Worm (Caenorhabditis elegans) whole organism, late embryonic: ENCODE measurements around the gene F42G8.8.

Experiments
- C08G9.2 ChIP-seq: sonication (generic microtip); optimal IDR thresholded peaks from 2 replicates; lab custom pipeline; 2016; ENCODE audit warnings: mild to moderate bottlenecking, missing genetic modification characterization, moderate library complexity, missing compliant biosample characterization
- C38D4.7 ChIP-seq: fragments of 200-800 bp; sonication (Bioruptor generic); optimal IDR thresholded peaks from 2 replicates; lab custom pipeline; 2018; ENCODE audit warnings: mild to moderate bottlenecking, missing genetic modification characterization, moderate library complexity, missing compliant biosample characterization
- F13H6.1 ChIP-seq: sonication (generic microtip); optimal IDR thresholded peaks from 2 replicates; lab custom pipeline; 2016; ENCODE audit warnings: missing genetic modification characterization, missing compliant biosample characterization
- K02D7.2 ChIP-seq: sonication (generic microtip); optimal IDR thresholded peaks from 2 replicates; lab custom pipeline; 2017; ENCODE audit warnings: mild to moderate bottlenecking, missing genetic modification characterization, missing compliant biosample characterization
- K09A11.1 ChIP-seq: sonication (generic microtip); optimal IDR thresholded peaks from 2 replicates; lab custom pipeline; 2017; ENCODE audit warnings: antibody characterized with exemption, mild to moderate bottlenecking, missing genetic modification characterization, missing compliant biosample characterization; ENCODE audit not compliant: insufficient read depth
- Y22D7AL.16 ChIP-seq: sonication (generic microtip); optimal IDR thresholded peaks from 2 replicates; lab custom pipeline; 2016; ENCODE audit warnings: missing genetic modification characterization, missing compliant biosample characterization
- ahr-1 ChIP-seq: sonication (generic microtip); optimal IDR thresholded peaks from 2 replicates; lab custom pipeline; 2016; ENCODE audit warnings: missing genetic modification characterization, missing compliant biosample characterization
- ceh-18 ChIP-seq: sonication (generic microtip); optimal IDR thresholded peaks from 2 replicates; lab custom pipeline; 2016; ENCODE audit warnings: missing genetic modification characterization, missing compliant biosample characterization
- ceh-2 ChIP-seq: sonication (generic microtip); optimal IDR thresholded peaks from 2 replicates; lab custom pipeline; 2016; ENCODE audit warnings: missing genotype, missing genetic modification characterization, missing compliant biosample characterization
- ceh-31 ChIP-seq: sonication (generic microtip); optimal IDR thresholded peaks from 2 replicates; lab custom pipeline; 2016; ENCODE audit warnings: missing genetic modification characterization, missing compliant biosample characterization
- ceh-48 ChIP-seq: sonication (generic microtip); optimal IDR thresholded peaks from 2 replicates; lab custom pipeline; 2016; ENCODE audit warnings: missing genetic modification characterization, inconsistent platforms, missing compliant biosample characterization
- ceh-6 ChIP-seq: fragments of 200-800 bp; sonication (Bioruptor generic); optimal IDR thresholded peaks from 2 replicates; lab custom pipeline; 2018; ENCODE audit warnings: mild to moderate bottlenecking, missing genetic modification characterization, missing compliant biosample characterization
- ceh-9 ChIP-seq: sonication (generic microtip); optimal IDR thresholded peaks from 2 replicates; lab custom pipeline; 2016; ENCODE audit warnings: mild to moderate bottlenecking, missing genetic modification characterization, inconsistent platforms, missing compliant biosample characterization
- dmd-4 ChIP-seq: sonication (generic microtip); optimal IDR thresholded peaks from 2 replicates; lab custom pipeline; 2016; ENCODE audit warnings: borderline replicate concordance, missing genetic modification characterization, missing compliant biosample characterization
- dve-1 ChIP-seq: sonication (generic microtip); optimal IDR thresholded peaks from 2 replicates; lab custom pipeline; 2017; ENCODE audit warnings: antibody characterized with exemption, mild to moderate bottlenecking, missing genetic modification characterization, missing compliant biosample characterization
- elt-2 ChIP-seq: sonication (generic microtip); optimal IDR thresholded peaks from 2 replicates; lab custom pipeline; 2016; ENCODE audit warnings: missing genetic modification reagents, missing genetic modification characterization, missing compliant biosample characterization
- ets-4 ChIP-seq: sonication (generic microtip); optimal IDR thresholded peaks from 2 replicates; lab custom pipeline; 2016; ENCODE audit warnings: missing genetic modification characterization, missing compliant biosample characterization
- fkh-10 ChIP-seq: fragments of 150-350 bp; optimal IDR thresholded peaks from 2 replicates; lab custom pipeline; 2014; ENCODE audit warnings: missing biosample characterization, missing genetic modification reagents, missing genetic modification characterization
- gmeb-2 ChIP-seq: sonication (generic microtip); optimal IDR thresholded peaks from 2 replicates; lab custom pipeline; 2016; ENCODE audit warnings: missing genetic modification characterization, inconsistent platforms, missing compliant biosample characterization
- hlh-13 ChIP-seq: fragments of 200-800 bp; sonication (Bioruptor generic); optimal IDR thresholded peaks from 2 replicates; lab custom pipeline; 2018; ENCODE audit warnings: mild to moderate bottlenecking, missing genetic modification characterization, missing compliant biosample characterization
- hlh-15 ChIP-seq: sonication (generic microtip); optimal IDR thresholded peaks from 2 replicates; lab custom pipeline; 2016; ENCODE audit warnings: missing genetic modification characterization, missing compliant biosample characterization
- hlh-6 ChIP-seq: sonication (generic microtip); optimal IDR thresholded peaks from 2 replicates; lab custom pipeline; 2016; ENCODE audit warnings: missing genotype, missing genetic modification characterization, missing compliant biosample characterization
- hlh-8 ChIP-seq: sonication (generic microtip); optimal IDR thresholded peaks from 2 replicates; lab custom pipeline; 2016; ENCODE audit warnings: missing genotype, missing genetic modification characterization, missing compliant biosample characterization
- lim-6 ChIP-seq: sonication (generic microtip); optimal IDR thresholded peaks from 2 replicates; lab custom pipeline; 2016; ENCODE audit warnings: missing genetic modification characterization, missing compliant biosample characterization
- lin-11 ChIP-seq: fragments of 200-800 bp; sonication (Bioruptor generic); optimal IDR thresholded peaks from 2 replicates; lab custom pipeline; 2018; ENCODE audit warnings: mild to moderate bottlenecking, missing genetic modification characterization, missing compliant biosample characterization
- madf-2 ChIP-seq: sonication (generic microtip); optimal IDR thresholded peaks from 2 replicates; lab custom pipeline; 2017; ENCODE audit warnings: missing genetic modification characterization, missing compliant biosample characterization
- mec-3 ChIP-seq: sonication (generic microtip); optimal IDR thresholded peaks from 2 replicates; lab custom pipeline; 2016; ENCODE audit warnings: borderline replicate concordance, missing genetic modification characterization, missing compliant biosample characterization
- nfya-1 ChIP-seq: sonication (generic microtip); optimal IDR thresholded peaks from 2 replicates; lab custom pipeline; 2017; ENCODE audit warnings: missing genetic modification characterization, mild to moderate bottlenecking, missing compliant biosample characterization, antibody characterized with exemption, moderate library complexity
- nhr-11 ChIP-seq: fragments of 150-350 bp; optimal IDR thresholded peaks from 2 replicates; lab custom pipeline; 2014; ENCODE audit warnings: missing biosample characterization, missing genetic modification characterization
- npax-4 ChIP-seq: sonication (generic microtip); optimal IDR thresholded peaks from 2 replicates; lab custom pipeline; 2016; ENCODE audit warnings: missing genetic modification characterization, missing compliant biosample characterization
- pag-3 ChIP-seq: sonication (generic microtip); optimal IDR thresholded peaks from 2 replicates; lab custom pipeline; 2016; ENCODE audit warnings: missing compliant biosample characterization, missing genetic modification characterization, borderline replicate concordance
- pax-1 ChIP-seq: fragments of 150-350 bp; optimal IDR thresholded peaks from 2 replicates; lab custom pipeline; 2014; ENCODE audit warnings: missing biosample characterization, missing genetic modification characterization
- pha-2 ChIP-seq: sonication (generic microtip); optimal IDR thresholded peaks from 2 replicates; lab custom pipeline; 2017; ENCODE audit warnings: mild to moderate bottlenecking, missing genetic modification characterization, missing compliant biosample characterization
- pqm-1 ChIP-seq: sonication (generic microtip); optimal IDR thresholded peaks from 2 replicates; lab custom pipeline; 2016; ENCODE audit warnings: missing genetic modification characterization, missing compliant biosample characterization
- ref-2 ChIP-seq: sonication (generic microtip); optimal IDR thresholded peaks from 2 replicates; lab custom pipeline; 2016; ENCODE audit warnings: missing genetic modification characterization, missing compliant biosample characterization
- sdc-2 ChIP-seq: sonication (generic microtip); optimal IDR thresholded peaks from 2 replicates; lab custom pipeline; 2016; ENCODE audit warnings: missing genotype, missing genetic modification characterization, missing compliant biosample characterization
- sox-4 ChIP-seq: sonication (generic microtip); optimal IDR thresholded peaks from 2 replicates; lab custom pipeline; 2017; ENCODE audit warnings: mild to moderate bottlenecking, missing genetic modification characterization, inconsistent platforms, missing compliant biosample characterization
- tbx-2 ChIP-seq: sonication (generic microtip); optimal IDR thresholded peaks from 2 replicates; lab custom pipeline; 2016; ENCODE audit warnings: missing genetic modification characterization, missing compliant biosample characterization
- unc-3 ChIP-seq, 2 experiments: fragments of 200-800 bp in 1 of 2; sonication (Bioruptor generic) in 1 of 2; sonication (generic microtip) in 1 of 2; conservative IDR thresholded peaks in 1 of 2; optimal IDR thresholded peaks in 1 of 2; 2 replicates each; pipeline versions ENCODE4 v1.3.6 to Lab custom; 2016 to 2022; ENCODE audit warnings: missing compliant biosample characterization in 2 of 2, missing genetic modification characterization in 2 of 2, missing genetic modification reagents in 1 of 2
- unc-42 ChIP-seq: sonication (generic microtip); optimal IDR thresholded peaks from 2 replicates; lab custom pipeline; 2016; ENCODE audit warnings: missing genotype, missing genetic modification characterization, missing compliant biosample characterization
- unc-86 ChIP-seq: sonication (generic microtip); optimal IDR thresholded peaks from 2 replicates; lab custom pipeline; 2016; ENCODE audit warnings: missing genetic modification characterization, missing compliant biosample characterization

Gene F42G8.8

ce11 chrIV:8127430-8127829 is 8.5 kb downstream of the F42G8.8 start:
- TF ChIP-seq gmeb-2 (tag; lab: Kevin White, UChicago) = no peak
- TF ChIP-seq hlh-8 = no peak
- TF ChIP-seq ceh-48 (tag; lab: Kevin White, UChicago) = no peak
- TF ChIP-seq ceh-9 (tag; lab: Kevin White, UChicago) = no peak
- TF ChIP-seq npax-4 (tag; lab: Kevin White, UChicago) = no peak
- no peak for TF ChIP-seq Y22D7AL.16
- no peak for TF ChIP-seq pqm-1 (tag; lab: Kevin White, UChicago)
- TF ChIP-seq K02D7.2 = no peak
- TF ChIP-seq hlh-15 = no peak
- no peak for TF ChIP-seq ref-2 (tag; lab: Kevin White, UChicago)
- TF ChIP-seq ahr-1 (tag; lab: Kevin White, UChicago) = no peak
- no peak for TF ChIP-seq dmd-4 (tag; lab: Kevin White, UChicago)
- no peak for TF ChIP-seq mec-3 (tag; lab: Kevin White, UChicago)
- TF ChIP-seq madf-2 (tag; lab: Kevin White, UChicago) = no peak
- no peak for TF ChIP-seq elt-2
- TF ChIP-seq pag-3 (tag; lab: Kevin White, UChicago) = no peak
- TF ChIP-seq lin-11 = no peak
- TF ChIP-seq fkh-10 (GFP tag; lab: Kevin White, UChicago) = no peak

- TF ChIP-seq mec-3 (tag; lab: Kevin White, UChicago) = no peak
- no peak for TF ChIP-seq ceh-6 (GFP tag; lab: Kevin White, UChicago)
- TF ChIP-seq K09A11.1 (tag; lab: Kevin White, UChicago) = no peak
- TF ChIP-seq dve-1 (tag; lab: Kevin White, UChicago) = no peak
- no peak for TF ChIP-seq ahr-1 (tag; lab: Kevin White, UChicago)
- TF ChIP-seq hlh-6 (tag; lab: Kevin White, UChicago) = no peak
- no peak for TF ChIP-seq lim-6 (tag; lab: Kevin White, UChicago)
- no peak for TF ChIP-seq lin-11
- no peak for TF ChIP-seq elt-2
- no peak for TF ChIP-seq C08G9.2 (tag; lab: Kevin White, UChicago)
- no peak for TF ChIP-seq gmeb-2 (tag; lab: Kevin White, UChicago)
- no peak for TF ChIP-seq C38D4.7 (GFP tag; lab: Kevin White, UChicago)
- TF ChIP-seq unc-3 (GFP tag; conservative IDR thresholded peaks at IDR 0.05; lab: Robert Waterston, UW) = no peak
- no peak for TF ChIP-seq unc-3 (tag; optimal IDR thresholded peaks at IDR 0.05; lab: Kevin White, UChicago)
- TF ChIP-seq nfya-1 = no peak
- no peak for TF ChIP-seq ceh-18 (tag; lab: Kevin White, UChicago)
- TF ChIP-seq ceh-48 (tag; lab: Kevin White, UChicago) = no peak
Measured at ce11 chrIV:8130131-8130611, 11.3 kb downstream of the F42G8.8 start, which contains the start of the genes ndub-11 and moc-3. Gene ndub-11, minus strand, starts transcription at chrIV:8130231. Gene moc-3, plus strand, starts transcription at chrIV:8130561.

ce11 chrIV:8133536-8133935 is 14.6 kb downstream of the F42G8.8 start, which contains the start of gene sph-1:
Gene sph-1, minus strand, starts transcription at chrIV:8133558.
- TF ChIP-seq unc-42 (tag; lab: Kevin White, UChicago) = no peak
- no peak for TF ChIP-seq sdc-2 (tag; lab: Kevin White, UChicago)
- no peak for TF ChIP-seq unc-86 (tag; lab: Kevin White, UChicago)
- TF ChIP-seq dve-1 (tag; lab: Kevin White, UChicago) = peak; percentile 31
- no peak for TF ChIP-seq pha-2 (tag; lab: Kevin White, UChicago)
- no peak for TF ChIP-seq sox-4
- peak; percentile 58 for TF ChIP-seq elt-2
- no peak for TF ChIP-seq madf-2 (tag; lab: Kevin White, UChicago)
- no peak for TF ChIP-seq hlh-15
- TF ChIP-seq hlh-13 (GFP tag; lab: Kevin White, UChicago) = no peak
- no peak for TF ChIP-seq F13H6.1
- TF ChIP-seq tbx-2 (tag; lab: Kevin White, UChicago) = no peak
- TF ChIP-seq ceh-2 (tag; lab: Kevin White, UChicago) = no peak
- TF ChIP-seq pax-1 (tag; lab: Kevin White, UChicago) = peak; percentile 74
- TF ChIP-seq nhr-11 (tag; lab: Kevin White, UChicago) = no peak
- no peak for TF ChIP-seq ets-4
- TF ChIP-seq ceh-31 (tag; lab: Kevin White, UChicago) = no peak
- TF ChIP-seq mec-3 (tag; lab: Kevin White, UChicago) = no peak
